Fruit fly (Drosophila melanogaster) whole organism, wandering third instar larva: ENCODE measurements around the gene Svip.

Experiments used
- Abd-B ChIP-seq: fragments of >200 bp; optimal IDR thresholded peaks from 2 replicates; lab custom pipeline; 2017; ENCODE audit warnings: missing biosample characterization, missing genetic modification characterization
- Hr78 ChIP-seq: fragments of >200 bp; optimal IDR thresholded peaks from 2 replicates; lab custom pipeline; 2017; ENCODE audit warnings: missing biosample characterization, missing genetic modification characterization
- fru ChIP-seq: fragments of 200-800 bp; sonication (Bioruptor generic); optimal IDR thresholded peaks from 3 replicates; lab custom pipeline; 2016; ENCODE audit warnings: missing biosample characterization, mild to moderate bottlenecking, missing genetic modification characterization

DNA sequence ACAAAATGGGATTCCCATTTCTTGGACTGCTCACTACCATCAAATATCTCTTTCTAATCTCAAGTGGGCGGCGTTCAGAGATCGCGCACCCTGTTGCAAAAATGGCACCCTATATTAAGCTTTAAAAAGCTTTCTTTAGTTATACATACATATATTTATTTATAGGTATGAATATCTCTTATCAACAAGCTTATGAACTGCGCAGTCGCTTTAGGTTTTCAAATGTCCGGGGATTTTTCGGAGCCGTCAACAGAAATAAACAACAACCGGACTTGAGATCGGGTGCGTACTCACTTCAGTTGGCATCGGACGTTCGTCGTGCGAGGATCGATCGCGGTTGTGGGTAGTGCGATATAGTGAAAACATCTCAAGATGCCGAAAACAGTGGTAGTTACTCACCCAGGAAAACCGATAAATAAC is 9.5 kb upstream of the Svip start, which contains the start of gene PGRP-LF:
- TF ChIP-seq Hr78 (GFP tag; lab: Kevin White, UChicago), result no peak
- TF ChIP-seq fru (GFP tag; lab: Kevin White, UChicago), result no peak
- TF ChIP-seq Abd-B (GFP tag; lab: Kevin White, UChicago), result no peak
